Worm (Caenorhabditis elegans) whole organism, L2 larva: ENCODE measurements around the gene srv-9.

Source experiments
- ceh-82 ChIP-seq: fragments of 150-350 bp; optimal IDR thresholded peaks from 2 replicates; lab custom pipeline; 2014; ENCODE audit warnings: missing biosample characterization, missing genetic modification characterization
- dmd-4 ChIP-seq: sonication (generic microtip); optimal IDR thresholded peaks from 2 replicates; lab custom pipeline; 2017; ENCODE audit warnings: missing biosample characterization, missing genetic modification characterization
- lin-39 ChIP-seq: fragments of 150-350 bp; optimal IDR thresholded peaks from 2 replicates; lab custom pipeline; 2014; ENCODE audit warnings: missing biosample characterization, missing genetic modification reagents, missing genetic modification characterization
- nhr-237 ChIP-seq: fragments of 150-350 bp; optimal IDR thresholded peaks from 2 replicates; lab custom pipeline; 2014; ENCODE audit warnings: missing biosample characterization, missing genetic modification characterization
- nhr-25 ChIP-seq: fragments of 150-350 bp; sonication (generic microtip); optimal IDR thresholded peaks from 3 replicates; lab custom pipeline; 2014; ENCODE audit warnings: missing biosample characterization, missing genetic modification characterization
- sem-4 ChIP-seq: fragments of 150-350 bp; optimal IDR thresholded peaks from 2 replicates; lab custom pipeline; 2014; ENCODE audit warnings: missing biosample characterization, missing genetic modification reagents, missing genetic modification characterization
- zag-1 ChIP-seq: fragments of 150-350 bp; optimal IDR thresholded peaks from 2 replicates; lab custom pipeline; 2014; ENCODE audit warnings: missing biosample characterization, missing genetic modification characterization

- no peak for TF ChIP-seq lin-39
- no peak for TF ChIP-seq nhr-237 (tag; lab: Kevin White, UChicago)
- TF ChIP-seq zag-1 = no peak
- no peak for TF ChIP-seq ceh-82 (tag; lab: Kevin White, UChicago)
- no peak for TF ChIP-seq sem-4 (tag; lab: Kevin White, UChicago)
- TF ChIP-seq nhr-25 (tag; lab: Kevin White, UChicago) = no peak
- no peak for TF ChIP-seq dmd-4
Measured at ce11 chrV:13432364-13432763, 9.4 kb upstream of the srv-9 start, which contains the start of gene srd-17.
